Fruit fly (Drosophila melanogaster) whole organism, pupa: ENCODE measurements around the gene CG11403.

Experiments
- CG12605 ChIP-seq: fragments of 200-800 bp; sonication (Bioruptor generic); IDR thresholded peaks from 2 replicates; pipeline ENCODE4 v1.3.6; 2022; ENCODE audit warnings: missing biosample characterization, missing genetic modification characterization
- CG13204 ChIP-seq: fragments of 200-800 bp; sonication (Bioruptor generic); optimal IDR thresholded peaks from 2 replicates; lab custom pipeline; 2018; ENCODE audit warnings: missing biosample characterization, mild to moderate bottlenecking, missing genetic modification characterization, moderate library complexity
- CG32121 ChIP-seq: fragments of 200-800 bp; sonication (Bioruptor generic); IDR thresholded peaks from 2 replicates; pipeline ENCODE4 v1.3.6; 2022; ENCODE audit warnings: missing biosample characterization, missing genetic modification characterization
- CG4496 ChIP-seq: fragments of 200-800 bp; sonication (Bioruptor generic); IDR thresholded peaks from 3 replicates; pipeline ENCODE4 v1.3.6; 2022; ENCODE audit warnings: missing biosample characterization, missing genetic modification characterization
- D1 ChIP-seq: fragments of 200-800 bp; sonication (Bioruptor generic); optimal IDR thresholded peaks from 2 replicates; lab custom pipeline; 2018; ENCODE audit warnings: missing biosample characterization, mild to moderate bottlenecking, missing genetic modification characterization, moderate library complexity
- EcR ChIP-seq: fragments of 200-800 bp; sonication (Bioruptor generic); optimal IDR thresholded peaks from 3 replicates; lab custom pipeline; 2019; ENCODE audit warnings: missing biosample characterization, missing genetic modification characterization, mild to moderate bottlenecking, moderate library complexity, missing genetic modification reagents
- rn ChIP-seq: fragments of 200-800 bp; sonication (Bioruptor generic); IDR thresholded peaks from 2 replicates; pipeline ENCODE4 v1.3.6; 2022; ENCODE audit warnings: missing biosample characterization, missing genetic modification characterization

- TF ChIP-seq CG13204 = no peak
- TF ChIP-seq rn (GFP tag; lab: Robert Waterston, UW) = no peak
- no peak for TF ChIP-seq D1 (tag; lab: Kevin White, UChicago)
- TF ChIP-seq EcR = no peak
- no peak for TF ChIP-seq CG12605 (GFP tag; lab: Robert Waterston, UW)
- no peak for TF ChIP-seq CG32121 (GFP tag; lab: Robert Waterston, UW)
- no peak for TF ChIP-seq CG4496 (GFP tag; lab: Robert Waterston, UW)
Observed at dm6 chrX:1277528-1277883, 37.8 kb upstream of the CG11403 start.
